Fruit fly (Drosophila melanogaster): Measurements from ENCODE around the gene Sox21b.

The Sox21b gene

dm6 chr3L:14083283-14083682 is 47.8 kb downstream of the Sox21b start, which contains the start of gene CG8100:
CG8100 (plus strand) TSS chr3L:14083615.
- no peak for TF ChIP-seq EcR (GFP tag; optimal IDR thresholded peaks at IDR 0.05)
- no peak for TF ChIP-seq CG8478 (optimal IDR thresholded peaks at IDR 0.05)
- no peak for TF ChIP-seq psq (optimal IDR thresholded peaks at IDR 0.05)
- TF ChIP-seq Dll (optimal IDR thresholded peaks at IDR 0.05), result no peak
- no peak for TF ChIP-seq pan (optimal IDR thresholded peaks at IDR 0.05)
- TF ChIP-seq usp (GFP tag; optimal IDR thresholded peaks at IDR 0.05), result no peak

DNA sequence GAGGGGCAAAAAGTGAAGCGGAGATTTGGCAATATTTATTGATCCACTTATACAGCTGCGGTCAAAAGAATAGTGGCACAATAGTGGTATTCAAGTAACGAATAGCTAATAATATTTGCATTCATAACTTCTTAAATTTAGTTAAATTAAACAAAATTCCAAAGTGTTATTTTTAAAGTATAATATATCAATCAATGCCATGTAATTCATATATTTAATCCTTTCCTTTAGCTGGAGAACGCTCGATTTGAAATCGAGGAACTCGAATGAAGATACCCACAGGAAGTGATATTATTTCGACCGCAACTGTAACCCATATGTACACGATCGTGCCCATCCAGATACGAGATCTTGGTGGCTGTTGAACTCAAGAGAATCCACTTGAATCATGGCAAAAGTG is 51.9 kb downstream of the Sox21b start:
- TF ChIP-seq pan (optimal IDR thresholded peaks at IDR 0.05), result no peak
- no peak for TF ChIP-seq usp (GFP tag; optimal IDR thresholded peaks at IDR 0.05)
- TF ChIP-seq psq (optimal IDR thresholded peaks at IDR 0.05), result no peak
- TF ChIP-seq CG8478 (optimal IDR thresholded peaks at IDR 0.05), result no peak
- no peak for TF ChIP-seq Dll (optimal IDR thresholded peaks at IDR 0.05)
- no peak for TF ChIP-seq EcR (GFP tag; optimal IDR thresholded peaks at IDR 0.05)

DNA sequence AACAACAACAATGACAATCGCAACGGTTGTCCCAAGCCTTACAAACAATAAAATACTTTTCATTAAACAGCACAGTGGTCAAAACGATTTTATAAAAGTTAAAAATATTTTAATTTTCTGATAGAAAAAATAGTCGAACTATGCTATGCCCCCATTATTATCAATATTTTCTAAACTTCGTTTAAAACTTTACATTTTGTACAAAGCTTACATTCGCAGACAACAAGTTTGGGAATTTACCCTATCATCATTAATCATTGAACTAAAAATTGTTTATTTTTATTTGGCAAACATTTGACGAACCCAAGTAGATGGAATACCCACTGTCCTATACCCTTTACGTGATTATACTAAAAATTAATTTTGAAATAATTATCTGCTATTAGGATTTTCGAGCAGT is 52.9 kb downstream of the Sox21b start:
- TF ChIP-seq pan (optimal IDR thresholded peaks at IDR 0.05) (no peak), Dll (optimal IDR thresholded peaks at IDR 0.05) (no peak), usp (GFP tag; optimal IDR thresholded peaks at IDR 0.05) (no peak), psq (optimal IDR thresholded peaks at IDR 0.05) (no peak), CG8478 (optimal IDR thresholded peaks at IDR 0.05) (no peak), EcR (GFP tag; optimal IDR thresholded peaks at IDR 0.05) (no peak)

- TF ChIP-seq EcR (GFP tag; optimal IDR thresholded peaks at IDR 0.05), result no peak
- no peak for TF ChIP-seq CG8478 (optimal IDR thresholded peaks at IDR 0.05)
Observed at dm6 chr3L:14076559-14076958, 54.6 kb downstream of the Sox21b start.

DNA sequence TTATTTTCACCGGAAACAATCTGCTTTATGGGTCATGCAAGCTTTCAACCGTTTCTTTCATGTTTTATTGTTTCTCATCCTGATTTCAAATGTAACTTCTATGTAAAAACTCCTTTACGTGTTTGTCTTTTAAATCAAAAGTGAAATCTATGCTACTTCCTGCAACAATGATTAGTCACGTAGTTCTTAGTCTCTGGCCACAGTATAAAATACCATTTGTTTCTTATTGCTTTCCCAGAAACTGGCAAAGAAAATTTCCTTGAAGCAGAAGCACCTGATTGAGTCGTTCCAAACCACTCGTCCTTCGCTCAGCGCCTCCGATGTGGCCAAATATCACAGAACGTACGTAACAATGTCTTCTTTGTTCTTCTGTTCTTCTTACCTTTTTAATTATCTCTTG is 55.7 kb downstream of the Sox21b start, which contains the start of gene btl:
Gene btl, plus strand, starts transcription at position 301 of the 400 bp plus-strand sequence.
- TF ChIP-seq EcR (GFP tag; optimal IDR thresholded peaks at IDR 0.05) (no peak), CG8478 (optimal IDR thresholded peaks at IDR 0.05) (no peak), psq (optimal IDR thresholded peaks at IDR 0.05) (no peak), pan (optimal IDR thresholded peaks at IDR 0.05) (no peak), Dll (optimal IDR thresholded peaks at IDR 0.05) (no peak), usp (GFP tag; optimal IDR thresholded peaks at IDR 0.05) (no peak)

- no peak for TF ChIP-seq usp (GFP tag; optimal IDR thresholded peaks at IDR 0.05)
- TF ChIP-seq CG8478 (optimal IDR thresholded peaks at IDR 0.05), result no peak
- no peak for TF ChIP-seq EcR (GFP tag; optimal IDR thresholded peaks at IDR 0.05)
- TF ChIP-seq pan (optimal IDR thresholded peaks at IDR 0.05), result no peak
- no peak for TF ChIP-seq Dll (optimal IDR thresholded peaks at IDR 0.05)
- no peak for TF ChIP-seq psq (optimal IDR thresholded peaks at IDR 0.05)
Observed at dm6 chr3L:14071621-14072020, 59.5 kb downstream of the Sox21b start, which contains the start of gene Pex1. Pex1 (plus strand) TSS chr3L:14071892.

DNA sequence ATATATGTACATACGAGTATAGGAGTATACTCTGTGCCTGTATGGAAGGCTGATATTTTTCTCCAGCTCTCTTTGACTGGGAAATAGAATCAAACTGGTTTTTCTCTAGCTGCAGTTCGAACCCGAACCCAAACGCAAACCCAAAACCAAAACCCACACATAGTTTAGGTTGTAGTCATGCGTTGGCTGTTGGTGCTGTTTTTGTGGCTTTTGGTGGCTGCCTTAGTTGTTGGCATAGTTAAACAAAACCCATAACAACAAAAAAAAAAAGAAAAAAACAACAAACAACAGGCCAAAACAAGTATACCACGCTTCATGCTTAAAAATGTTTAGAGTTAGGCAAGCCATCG is 67.1 kb downstream of the Sox21b start:
- no peak for TF ChIP-seq Dll (optimal IDR thresholded peaks at IDR 0.05)
- TF ChIP-seq usp (GFP tag; optimal IDR thresholded peaks at IDR 0.05), result no peak
- no peak for TF ChIP-seq psq (optimal IDR thresholded peaks at IDR 0.05)
- no peak for TF ChIP-seq pan (optimal IDR thresholded peaks at IDR 0.05)
- no peak for TF ChIP-seq CG8478 (optimal IDR thresholded peaks at IDR 0.05)
- no peak for TF ChIP-seq EcR (GFP tag; optimal IDR thresholded peaks at IDR 0.05)

DNA sequence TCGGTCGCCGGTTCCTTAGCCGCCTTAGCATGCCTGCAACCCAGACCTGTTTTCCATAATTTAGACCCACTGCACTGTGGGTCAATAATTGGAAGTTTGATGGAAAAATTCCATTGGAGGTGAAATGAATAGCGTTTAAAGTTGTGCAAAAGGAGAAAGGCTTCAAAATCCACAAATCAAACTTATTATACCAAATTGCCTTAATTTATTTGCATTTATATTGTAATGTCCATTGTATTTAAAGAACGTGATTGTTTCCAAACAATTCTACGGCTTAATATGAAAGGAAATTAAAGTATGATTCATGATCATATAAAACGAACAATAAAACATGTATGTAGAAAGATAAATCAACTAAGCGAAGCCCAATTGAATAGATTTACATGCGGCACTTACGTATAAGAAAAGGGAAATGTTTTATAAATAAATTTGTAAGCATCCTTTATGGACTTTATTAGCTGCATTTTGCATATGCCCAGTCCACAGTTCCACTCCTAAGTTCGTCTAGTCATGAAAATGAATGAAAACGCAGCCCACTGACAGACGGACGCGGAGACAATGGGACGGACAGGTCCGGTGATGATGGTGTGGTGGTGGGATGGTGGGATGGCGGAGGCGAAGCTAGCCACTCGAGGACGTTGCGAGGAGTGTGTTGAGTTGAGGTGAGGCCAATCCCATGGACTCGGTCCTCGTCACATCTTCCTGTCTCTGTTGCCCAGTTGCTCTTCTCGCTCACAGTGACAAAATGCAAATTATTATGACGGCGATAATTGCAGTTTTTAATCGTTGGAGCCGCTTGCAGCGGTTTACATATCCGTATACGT is 67.7 kb downstream of the Sox21b start:
- no peak for TF ChIP-seq CG8478 (optimal IDR thresholded peaks at IDR 0.05)
- no peak for TF ChIP-seq EcR (GFP tag; optimal IDR thresholded peaks at IDR 0.05)
- no peak for TF ChIP-seq usp (GFP tag; optimal IDR thresholded peaks at IDR 0.05)
- no peak for TF ChIP-seq psq (optimal IDR thresholded peaks at IDR 0.05)
- no peak for TF ChIP-seq pan (optimal IDR thresholded peaks at IDR 0.05)
- no peak for TF ChIP-seq Dll (optimal IDR thresholded peaks at IDR 0.05)

DNA sequence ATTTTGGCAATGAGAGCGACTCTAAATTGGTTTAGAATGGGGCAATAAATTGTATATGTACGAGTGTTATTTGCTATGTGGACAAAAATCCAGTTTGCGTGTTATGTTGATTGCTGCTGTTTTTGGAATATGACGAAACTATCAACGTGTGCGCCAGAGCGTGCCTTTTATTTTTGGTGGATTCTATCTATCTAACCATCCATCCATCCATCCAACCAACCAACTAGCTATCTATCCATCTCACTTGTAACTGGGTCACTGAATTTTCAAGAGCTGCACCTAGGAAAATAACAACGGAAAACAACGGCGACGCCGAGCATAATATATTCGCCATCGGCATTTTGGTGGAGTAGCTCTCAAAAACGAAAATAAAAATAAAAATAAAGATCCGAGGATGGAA is 68.4 kb downstream of the Sox21b start:
- TF ChIP-seq pan (optimal IDR thresholded peaks at IDR 0.05) (no peak), Dll (optimal IDR thresholded peaks at IDR 0.05) (no peak), CG8478 (optimal IDR thresholded peaks at IDR 0.05) (no peak), psq (optimal IDR thresholded peaks at IDR 0.05) (no peak), usp (GFP tag; optimal IDR thresholded peaks at IDR 0.05) (no peak), EcR (GFP tag; optimal IDR thresholded peaks at IDR 0.05) (no peak)

Data from whole organism.